Worm (Caenorhabditis elegans) whole organism, L4 larva: ENCODE data around the gene stim-1.

Source experiments
- F26F4.8 ChIP-seq: fragments of 200-800 bp; sonication (Bioruptor generic); conservative IDR thresholded peaks from 2 replicates; pipeline ENCODE4 v1.3.6; 2022; ENCODE audit warnings: missing genetic modification characterization, missing compliant biosample characterization
- T20F7.1 ChIP-seq: fragments of 200-800 bp; sonication (Bioruptor generic); optimal IDR thresholded peaks from 2 replicates; lab custom pipeline; 2018; ENCODE audit warnings: mild to moderate bottlenecking, missing genetic modification characterization, missing compliant biosample characterization
- Y75B8A.6 ChIP-seq: fragments of 200-800 bp; sonication (Bioruptor generic); IDR thresholded peaks from 2 replicates; pipeline ENCODE4 v1.3.6; 2022; ENCODE audit warnings: missing genetic modification reagents, missing genetic modification characterization, missing compliant biosample characterization
- ZK337.2 ChIP-seq: fragments of 200-800 bp; sonication (Bioruptor generic); IDR thresholded peaks from 2 replicates; pipeline ENCODE4 v1.3.6; 2022; ENCODE audit warnings: missing genetic modification reagents, missing genetic modification characterization, missing compliant biosample characterization
- aha-1 ChIP-seq: fragments of 150-350 bp; peaks from one replicate; lab custom pipeline; 2014; ENCODE audit warnings: missing biosample characterization, missing genetic modification characterization
- ama-1 ChIP-seq: fragments of 150-350 bp; optimal IDR thresholded peaks from 2 replicates; lab custom pipeline; 2014; ENCODE audit warnings: inconsistent platforms, mixed read lengths
- ceh-28 ChIP-seq: fragments of 150-350 bp; optimal IDR thresholded peaks from 2 replicates; lab custom pipeline; 2014; ENCODE audit warnings: missing biosample characterization, missing genetic modification reagents, missing genetic modification characterization
- ceh-62 ChIP-seq: sonication (generic microtip); optimal IDR thresholded peaks from 2 replicates; lab custom pipeline; 2017; ENCODE audit warnings: missing biosample characterization, missing genetic modification characterization
- ceh-82 ChIP-seq: sonication (generic microtip); optimal IDR thresholded peaks from 2 replicates; lab custom pipeline; 2017; ENCODE audit warnings: missing biosample characterization, missing genetic modification characterization
- cey-2 ChIP-seq: sonication (generic microtip); optimal IDR thresholded peaks from 3 replicates; lab custom pipeline; 2017; ENCODE audit warnings: missing genetic modification characterization, mild to moderate bottlenecking, missing compliant biosample characterization, antibody characterized with exemption, borderline replicate concordance; ENCODE audit not compliant: insufficient read depth
- ctbp-1 ChIP-seq: fragments of 200-800 bp; sonication (Bioruptor generic); IDR thresholded peaks from 2 replicates; pipeline ENCODE4 v1.3.6; 2022; ENCODE audit warnings: missing genetic modification reagents, missing genetic modification characterization, missing compliant biosample characterization
- daf-16 ChIP-seq, 3 experiments: sonication (generic microtip); optimal IDR thresholded peaks; 2 replicates each; lab custom pipeline; 2016 to 2017; ENCODE audit warnings: missing genetic modification characterization in 3 of 3, missing genetic modification reagents in 3 of 3, mild to moderate bottlenecking in 2 of 3, missing compliant biosample characterization in 2 of 3, missing biosample characterization in 1 of 3, moderate library complexity in 1 of 3
- dmd-6 ChIP-seq: fragments of 200-800 bp; sonication (Bioruptor generic); IDR thresholded peaks from 2 replicates; pipeline ENCODE4 v1.3.6; 2022; ENCODE audit warnings: missing genetic modification reagents, missing genetic modification characterization, missing compliant biosample characterization
- dmd-9 ChIP-seq: fragments of 200-800 bp; sonication (Bioruptor generic); IDR thresholded peaks from 2 replicates; pipeline ENCODE4 v1.3.6; 2022; ENCODE audit warnings: missing genetic modification reagents, missing genetic modification characterization, missing compliant biosample characterization
- dpl-1 ChIP-seq: fragments of 150-350 bp; optimal IDR thresholded peaks from 2 replicates; lab custom pipeline; 2014; ENCODE audit warnings: missing biosample characterization, missing genetic modification reagents, missing genetic modification characterization
- duxl-1 ChIP-seq: sonication (generic microtip); optimal IDR thresholded peaks from 2 replicates; lab custom pipeline; 2016; ENCODE audit warnings: mild to moderate bottlenecking, missing genetic modification characterization, moderate library complexity, missing compliant biosample characterization; ENCODE audit not compliant: poor library complexity
- hlh-30 ChIP-seq: sonication (generic microtip); optimal IDR thresholded peaks from 2 replicates; lab custom pipeline; 2017; ENCODE audit warnings: antibody characterized with exemption, mild to moderate bottlenecking, missing genetic modification characterization, missing compliant biosample characterization; ENCODE audit not compliant: insufficient read depth
- hmg-1.1 ChIP-seq: fragments of 200-800 bp; sonication (Bioruptor generic); IDR thresholded peaks from 2 replicates; pipeline ENCODE4 v1.3.6; 2022; ENCODE audit warnings: missing genetic modification reagents, missing genetic modification characterization, missing compliant biosample characterization
- lin-1 ChIP-seq: fragments of 200-800 bp; sonication (Bioruptor generic); IDR thresholded peaks from 2 replicates; pipeline ENCODE4 v1.3.6; 2022; ENCODE audit warnings: missing genetic modification reagents, missing genetic modification characterization, missing compliant biosample characterization
- lin-29 ChIP-seq: fragments of 200-800 bp; sonication (Bioruptor generic); IDR thresholded peaks from 2 replicates; pipeline ENCODE4 v1.3.6; 2022; ENCODE audit warnings: missing genetic modification reagents, missing genetic modification characterization, missing compliant biosample characterization
- lin-38 ChIP-seq: fragments of 200-800 bp; sonication (Bioruptor generic); IDR thresholded peaks from 2 replicates; pipeline ENCODE4 v1.3.6; 2022; ENCODE audit warnings: missing genetic modification reagents, missing genetic modification characterization, missing compliant biosample characterization
- mdl-1 ChIP-seq, 2 experiments: fragments of 150-350 bp in 1 of 2; sonication (generic microtip) in 1 of 2; optimal IDR thresholded peaks; 2 replicates each; lab custom pipeline; 2014 to 2017; ENCODE audit warnings: missing biosample characterization in 2 of 2, missing genetic modification characterization in 2 of 2
- mdt-29 ChIP-seq: fragments of 200-800 bp; sonication (Bioruptor generic); IDR thresholded peaks from 2 replicates; pipeline ENCODE4 v1.3.6; 2022; ENCODE audit warnings: missing genetic modification reagents, missing genetic modification characterization, missing compliant biosample characterization
- nhr-10 ChIP-seq: fragments of 150-350 bp; optimal IDR thresholded peaks from 2 replicates; lab custom pipeline; 2014; ENCODE audit warnings: missing biosample characterization, missing genetic modification characterization
- nhr-28 ChIP-seq: fragments of 150-350 bp; optimal IDR thresholded peaks from 2 replicates; lab custom pipeline; 2014; ENCODE audit warnings: missing biosample characterization, missing genetic modification characterization
- nhr-6 ChIP-seq: fragments of 150-350 bp; optimal IDR thresholded peaks from 2 replicates; lab custom pipeline; 2014; ENCODE audit warnings: missing biosample characterization, missing genetic modification characterization
- nhr-76 ChIP-seq: fragments of 150-350 bp; optimal IDR thresholded peaks from 2 replicates; lab custom pipeline; 2014; ENCODE audit warnings: missing biosample characterization, missing genetic modification characterization
- nhr-77 ChIP-seq: fragments of 150-350 bp; optimal IDR thresholded peaks from 2 replicates; lab custom pipeline; 2014; ENCODE audit warnings: missing biosample characterization, missing genetic modification characterization
- php-3 ChIP-seq: fragments of 200-800 bp; sonication (Bioruptor generic); IDR thresholded peaks from 2 replicates; pipeline ENCODE4 v1.3.6; 2022; ENCODE audit warnings: missing genetic modification reagents, missing genetic modification characterization, missing compliant biosample characterization
- pqm-1 ChIP-seq: sonication (generic microtip); optimal IDR thresholded peaks from 2 replicates; lab custom pipeline; 2017; ENCODE audit warnings: missing biosample characterization, missing genetic modification characterization
- rbr-2 ChIP-seq: sonication (generic microtip); optimal IDR thresholded peaks from 2 replicates; lab custom pipeline; 2016; ENCODE audit warnings: missing genotype, missing genetic modification characterization, missing compliant biosample characterization
- saeg-2 ChIP-seq: fragments of 200-800 bp; sonication (Bioruptor generic); IDR thresholded peaks from 2 replicates; pipeline ENCODE4 v1.3.6; 2022; ENCODE audit warnings: missing genetic modification reagents, missing genetic modification characterization, missing compliant biosample characterization
- sdz-12 ChIP-seq: fragments of 200-800 bp; sonication (Bioruptor generic); optimal IDR thresholded peaks from 2 replicates; lab custom pipeline; 2018; ENCODE audit warnings: mild to moderate bottlenecking, missing genetic modification characterization, missing compliant biosample characterization
- set-16 ChIP-seq: fragments of 200-800 bp; sonication (Bioruptor generic); IDR thresholded peaks from 2 replicates; pipeline ENCODE4 v1.3.6; 2022; ENCODE audit warnings: missing genetic modification reagents, missing genetic modification characterization, missing compliant biosample characterization
- spr-3 ChIP-seq: fragments of 200-800 bp; sonication (Bioruptor generic); optimal IDR thresholded peaks from 2 replicates; lab custom pipeline; 2018; ENCODE audit warnings: mild to moderate bottlenecking, missing genetic modification characterization, missing compliant biosample characterization
- unc-130 ChIP-seq: sonication (generic microtip); optimal IDR thresholded peaks from 2 replicates; lab custom pipeline; 2016; ENCODE audit warnings: missing genetic modification reagents, missing genetic modification characterization, missing compliant biosample characterization
- vab-7 ChIP-seq: fragments of 200-800 bp; sonication (Bioruptor generic); IDR thresholded peaks from 2 replicates; pipeline ENCODE4 v1.3.6; 2022; ENCODE audit warnings: missing genetic modification reagents, missing genetic modification characterization, missing compliant biosample characterization
- zag-1 ChIP-seq: fragments of 150-350 bp; optimal IDR thresholded peaks from 2 replicates; lab custom pipeline; 2014; ENCODE audit warnings: missing biosample characterization, missing genetic modification characterization
- zfp-3 ChIP-seq: fragments of 200-800 bp; sonication (Bioruptor generic); conservative IDR thresholded peaks from 2 replicates; pipeline ENCODE4 v1.3.6; 2022; ENCODE audit warnings: missing genetic modification reagents, missing genetic modification characterization, missing compliant biosample characterization
- ztf-11 ChIP-seq: fragments of 150-350 bp; optimal IDR thresholded peaks from 2 replicates; lab custom pipeline; 2014; ENCODE audit warnings: missing biosample characterization, missing genetic modification characterization

stim-1 gene

ce11 chrIII:432988-433387, 14.4 kb upstream of the stim-1 start (continued):
- TF ChIP-seq lin-38 (GFP tag; lab: Robert Waterston, UW) (peak; percentile 66), lin-1 (no peak), hlh-30 (tag; lab: Kevin White, UChicago) (peak; percentile 65), spr-3 (GFP tag; lab: Kevin White, UChicago) (peak; percentile 18), nhr-6 (peak; percentile 48), set-16 (GFP tag; lab: Robert Waterston, UW) (peak; percentile 92), mdl-1 (tag; optimal IDR thresholded peaks at IDR 0.05; lab: Kevin White, UChicago) (peak; percentile 37 to 55), nhr-10 (tag; lab: Kevin White, UChicago) (peak; percentile 41)

ce11 chrIII:429038-429437, 10.5 kb upstream of the stim-1 start, which contains the start of gene cec-8:
Gene cec-8 (plus strand): TSS chrIII:429338.
- TF ChIP-seq saeg-2 (GFP tag; lab: Robert Waterston, UW), result no peak
- no peak for TF ChIP-seq F26F4.8 (GFP tag; lab: Robert Waterston, UW)
- TF ChIP-seq daf-16 (GFP tag; optimal IDR thresholded peaks at IDR 0.05; lab: Kevin White, UChicago), result no peak
- TF ChIP-seq daf-16 (tag; optimal IDR thresholded peaks at IDR 0.05; lab: Kevin White, UChicago), result no peak
- TF ChIP-seq cey-2 (tag; lab: Kevin White, UChicago), result no peak
- no peak for TF ChIP-seq T20F7.1

DNA sequence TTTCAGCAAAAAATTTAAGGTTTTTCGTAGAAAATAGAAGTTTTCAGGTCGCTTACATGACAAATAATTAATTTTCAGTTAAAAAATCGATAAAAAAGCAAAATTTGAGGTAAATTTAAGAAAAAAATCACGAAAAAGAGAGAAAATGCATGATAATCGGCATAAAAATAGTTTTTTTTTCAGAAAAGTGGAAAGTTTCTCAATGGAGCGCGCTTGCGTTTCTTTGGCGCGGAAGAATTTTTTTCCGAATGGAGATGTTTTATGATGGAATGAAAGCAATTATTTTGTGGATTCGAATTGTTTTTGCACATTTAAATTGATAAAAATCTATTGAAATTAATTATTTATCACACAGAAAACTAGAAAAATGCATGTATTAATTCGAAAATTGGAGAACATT, 5.3 kb upstream of the stim-1 start:
- TF ChIP-seq daf-16 (GFP tag; optimal IDR thresholded peaks at IDR 0.05; lab: Kevin White, UChicago), result no peak
- TF ChIP-seq daf-16 (tag; optimal IDR thresholded peaks at IDR 0.05; lab: Kevin White, UChicago), result no peak
- peak; percentile 44 for TF ChIP-seq dpl-1 (GFP tag; lab: Kevin White, UChicago)
- no peak for TF ChIP-seq lin-29
- TF ChIP-seq rbr-2 (tag; lab: Kevin White, UChicago), result no peak
- peak; percentile 79 for TF ChIP-seq lin-38 (GFP tag; lab: Robert Waterston, UW)
- TF ChIP-seq ztf-11 (tag; lab: Kevin White, UChicago), result no peak
- TF ChIP-seq nhr-77 (tag; lab: Kevin White, UChicago), result no peak
- no peak for TF ChIP-seq dmd-6
- no peak for TF ChIP-seq nhr-76 (tag; lab: Kevin White, UChicago)
- no peak for TF ChIP-seq ZK337.2
- TF ChIP-seq duxl-1 (tag; lab: Kevin White, UChicago), result no peak

- TF ChIP-seq aha-1 (tag; lab: Kevin White, UChicago) (peak; percentile 44), mdl-1 (tag; optimal IDR thresholded peaks at IDR 0.05; lab: Kevin White, UChicago) (no peak), mdt-29 (GFP tag; lab: Robert Waterston, UW) (no peak), zfp-3 (GFP tag; lab: Robert Waterston, UW) (no peak), ceh-82 (tag; lab: Kevin White, UChicago) (no peak), dmd-9 (GFP tag; lab: Robert Waterston, UW) (no peak), daf-16 (GFP tag; optimal IDR thresholded peaks at IDR 0.05; lab: Kevin White, UChicago) (no peak), daf-16 (tag; optimal IDR thresholded peaks at IDR 0.05; lab: Kevin White, UChicago) (peak; percentile 47), hmg-1.1 (GFP tag; lab: Robert Waterston, UW) (no peak), ceh-28 (no peak), ceh-62 (no peak), sdz-12 (GFP tag; lab: Kevin White, UChicago) (no peak), ama-1 (lab: Kevin White, UChicago) (no peak), duxl-1 (tag; lab: Kevin White, UChicago) (no peak), vab-7 (GFP tag; lab: Robert Waterston, UW) (no peak), unc-130 (GFP tag; lab: Kevin White, UChicago) (no peak), zag-1 (tag; lab: Kevin White, UChicago) (no peak), pqm-1 (tag; lab: Kevin White, UChicago) (peak; percentile 27), php-3 (GFP tag; lab: Robert Waterston, UW) (no peak), ctbp-1 (no peak), nhr-28 (peak; percentile 53), cey-2 (tag; lab: Kevin White, UChicago) (no peak), Y75B8A.6 (GFP tag; lab: Robert Waterston, UW) (no peak)
- TF ChIP-seq, all 104 proteins: peak for 4
Measured at ce11 chrIII:422553-422952, 4.0 kb upstream of the stim-1 start.
